Worm (Caenorhabditis elegans): Measurements from ENCODE around the gene W04G3.10.

W04G3.10 gene

ce11 chrX:11078150-11078549 lies at the start of gene W04G3.10:
W04G3.10 (minus strand) TSS chrX:11078250.
- no peak for TF ChIP-seq skn-1 (tag; optimal IDR thresholded peaks at IDR 0.05)
- no peak for TF ChIP-seq ama-1 (optimal IDR thresholded peaks at IDR 0.05)

DNA sequence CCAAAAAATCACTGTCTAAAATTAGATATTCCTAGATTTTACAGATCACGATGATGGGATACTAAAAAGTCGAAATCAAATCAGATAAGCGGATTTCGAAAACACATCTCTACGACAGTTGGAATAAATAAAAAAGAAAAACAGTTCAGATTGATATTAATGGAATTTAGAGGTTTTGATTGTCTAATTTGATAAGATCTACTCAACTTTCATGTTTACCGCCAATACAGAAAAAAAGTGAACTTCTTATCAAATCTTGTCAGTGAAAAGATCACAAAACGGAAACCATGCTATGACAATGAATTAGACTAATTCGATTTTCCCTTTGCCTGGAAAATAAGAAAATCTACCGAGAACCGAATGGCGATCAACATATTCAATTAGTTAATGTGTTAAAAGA lies 48.2 kb upstream of the W04G3.10 start:
- TF ChIP-seq egl-5 (tag; optimal IDR thresholded peaks at IDR 0.05) (no peak), nhr-43 (tag; optimal IDR thresholded peaks at IDR 0.05; ENCODE audit: poor library complexity, severe bottlenecking) (no peak), pqm-1 (tag; optimal IDR thresholded peaks at IDR 0.05) (no peak), fkh-10 (GFP tag; optimal IDR thresholded peaks at IDR 0.05) (no peak), ceh-9 (tag; optimal IDR thresholded peaks at IDR 0.05) (no peak), R02D3.7 (tag; optimal IDR thresholded peaks at IDR 0.05) (no peak), nfya-1 (tag; optimal IDR thresholded peaks at IDR 0.05; ENCODE audit: insufficient read depth) (no peak), aly-2 (tag; optimal IDR thresholded peaks at IDR 0.05) (no peak), ztf-4 (tag; optimal IDR thresholded peaks at IDR 0.05) (no peak), lin-39 (tag; optimal IDR thresholded peaks at IDR 0.05) (no peak), eor-1 (tag; optimal IDR thresholded peaks at IDR 0.05) (no peak), nhr-76 (tag; optimal IDR thresholded peaks at IDR 0.05) (no peak), nhr-23 (tag; optimal IDR thresholded peaks at IDR 0.05) (no peak), hmg-11 (tag; optimal IDR thresholded peaks at IDR 0.05) (no peak), elt-3 (tag; optimal IDR thresholded peaks at IDR 0.05) (no peak), nhr-28 (tag; optimal IDR thresholded peaks at IDR 0.05) (no peak)

- no peak for TF ChIP-seq elt-3 (tag; optimal IDR thresholded peaks at IDR 0.05)
- no peak for TF ChIP-seq fkh-10 (GFP tag; optimal IDR thresholded peaks at IDR 0.05)
- no peak for TF ChIP-seq ZK546.5 (tag; optimal IDR thresholded peaks at IDR 0.05)
- TF ChIP-seq ceh-82 (tag; optimal IDR thresholded peaks at IDR 0.05) = no peak
- TF ChIP-seq nhr-237 (tag; optimal IDR thresholded peaks at IDR 0.05) = no peak
- TF ChIP-seq tbx-2 (tag; optimal IDR thresholded peaks at IDR 0.05) = no peak
- TF ChIP-seq mdl-1 (tag; optimal IDR thresholded peaks at IDR 0.05) = no peak
- TF ChIP-seq ztf-11 (tag; optimal IDR thresholded peaks at IDR 0.05) = no peak
- no peak for TF ChIP-seq unc-39 (tag; optimal IDR thresholded peaks at IDR 0.05)
- TF ChIP-seq lin-15B (tag; optimal IDR thresholded peaks at IDR 0.05) = no peak
- no peak for TF ChIP-seq lin-39 (tag; optimal IDR thresholded peaks at IDR 0.05)
- no peak for TF ChIP-seq mml-1 (tag; optimal IDR thresholded peaks at IDR 0.05)
- TF ChIP-seq fkh-2 (tag; optimal IDR thresholded peaks at IDR 0.05) = no peak
These were observed 47.5 kb upstream of the W04G3.10 start, which contains the start of gene alr-1 for ce11 chrX:11125520-11125919. alr-1 (minus strand) TSS chrX:11125620.

DNA sequence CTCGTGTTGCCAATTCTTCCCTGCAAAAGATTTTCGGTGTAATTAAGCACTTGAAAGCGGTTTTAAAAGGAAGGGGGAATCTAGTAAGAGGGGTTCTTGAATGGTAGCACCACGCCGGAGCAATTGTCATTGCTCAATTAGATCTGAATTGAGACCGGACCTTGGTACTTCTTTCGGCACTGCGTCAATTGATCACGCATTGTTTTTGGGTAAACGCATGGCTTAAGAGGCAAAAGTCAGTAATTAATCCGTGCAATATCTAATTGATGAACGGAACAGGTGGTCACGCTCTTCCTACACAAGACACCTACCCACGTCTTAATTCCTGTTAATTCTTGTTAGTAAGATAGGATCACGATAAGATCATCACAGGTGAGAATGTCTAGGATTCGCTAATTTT lies 45.9 kb upstream of the W04G3.10 start:
- no peak for TF ChIP-seq ceh-16 (tag; optimal IDR thresholded peaks at IDR 0.05)
- TF ChIP-seq mml-1 (tag; optimal IDR thresholded peaks at IDR 0.05) = no peak
- no peak for TF ChIP-seq fkh-10 (GFP tag; optimal IDR thresholded peaks at IDR 0.05)
- TF ChIP-seq nhr-76 (tag; optimal IDR thresholded peaks at IDR 0.05) = no peak
- no peak for TF ChIP-seq unc-62 (GFP tag; optimal IDR thresholded peaks at IDR 0.05)
- TF ChIP-seq nfya-1 (tag; optimal IDR thresholded peaks at IDR 0.05; ENCODE audit: insufficient read depth) = no peak
- TF ChIP-seq fos-1 (tag; optimal IDR thresholded peaks at IDR 0.05) = no peak
- TF ChIP-seq tbx-2 (tag; optimal IDR thresholded peaks at IDR 0.05) = no peak
- no peak for TF ChIP-seq nhr-12 (tag; optimal IDR thresholded peaks at IDR 0.05)

- no peak for TF ChIP-seq elt-1 (tag; optimal IDR thresholded peaks at IDR 0.05)
- no peak for TF ChIP-seq hmg-11 (tag; optimal IDR thresholded peaks at IDR 0.05)
- TF ChIP-seq egl-5 (tag; optimal IDR thresholded peaks at IDR 0.05) = no peak
- no peak for TF ChIP-seq R02D3.7 (tag; optimal IDR thresholded peaks at IDR 0.05)
- no peak for TF ChIP-seq nhr-23 (tag; optimal IDR thresholded peaks at IDR 0.05)
- TF ChIP-seq fos-1 (tag; optimal IDR thresholded peaks at IDR 0.05) = no peak
- no peak for TF ChIP-seq lsy-12 (tag; optimal IDR thresholded peaks at IDR 0.05)
- TF ChIP-seq ama-1 (optimal IDR thresholded peaks at IDR 0.05) = no peak
- no peak for TF ChIP-seq pqm-1 (tag; optimal IDR thresholded peaks at IDR 0.05)
- no peak for TF ChIP-seq nhr-76 (tag; optimal IDR thresholded peaks at IDR 0.05)
- TF ChIP-seq unc-39 (tag; optimal IDR thresholded peaks at IDR 0.05) = no peak
- TF ChIP-seq ceh-28 (tag; optimal IDR thresholded peaks at IDR 0.05) = no peak
- TF ChIP-seq ceh-9 (tag; optimal IDR thresholded peaks at IDR 0.05) = no peak
- no peak for TF ChIP-seq ceh-16 (tag; optimal IDR thresholded peaks at IDR 0.05)
- TF ChIP-seq nhr-77 (tag; optimal IDR thresholded peaks at IDR 0.05) = no peak
- TF ChIP-seq egl-27 (tag; optimal IDR thresholded peaks at IDR 0.05) = no peak
- TF ChIP-seq ztf-11 (tag; optimal IDR thresholded peaks at IDR 0.05) = no peak
These were observed 44.4 kb upstream of the W04G3.10 start for ce11 chrX:11122412-11122811.

Data from whole organism, L3 larva.